Fruit fly (Drosophila melanogaster): ENCODE results near the gene CG7523.

Gene CG7523

DNA sequence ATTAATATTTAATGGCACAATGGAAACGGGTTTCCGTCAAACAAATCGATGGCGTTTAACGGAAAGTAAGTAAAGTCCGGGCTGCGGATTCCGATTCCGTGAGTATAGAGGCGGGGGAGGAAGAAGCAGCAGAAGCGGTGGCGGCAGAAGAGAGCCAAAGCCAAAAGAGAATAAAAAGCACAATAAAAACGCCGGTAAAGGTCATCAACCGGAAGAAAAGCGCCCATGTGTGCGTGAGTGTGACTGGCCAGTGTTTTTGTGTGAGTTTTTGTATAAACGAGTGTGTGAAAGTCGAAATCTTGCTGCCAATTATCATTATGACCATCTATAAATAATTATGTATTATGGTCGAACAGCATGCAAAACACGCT is 9.6 kb upstream of the CG7523 start (continued):
- TF ChIP-seq pho (GFP tag; optimal IDR thresholded peaks at IDR 0.05) (no peak), CG15269 (tag; optimal IDR thresholded peaks at IDR 0.05) (no peak), Scr (GFP tag; IDR thresholded peaks at IDR 0.05; ENCODE audit: partially characterized antibody) (0 out of 2 replicates have a peak, but pooled peaks have one; percentile 27), kay (GFP tag; optimal IDR thresholded peaks at IDR 0.05) (no peak), bab2 (GFP tag; optimal IDR thresholded peaks at IDR 0.05) (no peak), kah (GFP tag; optimal IDR thresholded peaks at IDR 0.05) (no peak)

- TF ChIP-seq pum (GFP tag; optimal IDR thresholded peaks at IDR 0.05) (no peak), CG10274 (GFP tag; optimal IDR thresholded peaks at IDR 0.05) (no peak), ato (GFP tag; IDR thresholded peaks at IDR 0.05; ENCODE audit: partially characterized antibody) (no peak), twi (tag; optimal IDR thresholded peaks at IDR 0.05) (no peak), CG1602 (GFP tag; optimal IDR thresholded peaks at IDR 0.05) (no peak), Antp (GFP tag; optimal IDR thresholded peaks at IDR 0.05) (no peak), CG5245 (GFP tag; optimal IDR thresholded peaks at IDR 0.05) (no peak), unpg (GFP tag; optimal IDR thresholded peaks at IDR 0.05) (peak; percentile 20), vfl (GFP tag; optimal IDR thresholded peaks at IDR 0.05) (no peak), CG8089 (GFP tag; optimal IDR thresholded peaks at IDR 0.05) (no peak), br (optimal IDR thresholded peaks at IDR 0.05) (no peak), zfh2 (GFP tag; optimal IDR thresholded peaks at IDR 0.05) (peak; percentile 23), unc-4 (GFP tag; IDR thresholded peaks at IDR 0.05; ENCODE audit: partially characterized antibody) (no peak), wdn (GFP tag; IDR thresholded peaks at IDR 0.05) (no peak), tup (GFP tag; optimal IDR thresholded peaks at IDR 0.05) (no peak), nmo (GFP tag; optimal IDR thresholded peaks at IDR 0.05) (peak; percentile 23), CG8281 (tag; optimal IDR thresholded peaks at IDR 0.05) (no peak), az2 (GFP tag; optimal IDR thresholded peaks at IDR 0.05) (no peak), CG12236 (GFP tag; optimal IDR thresholded peaks at IDR 0.05) (no peak), dan (GFP tag; IDR thresholded peaks at IDR 0.05) (no peak), CG1529 (GFP tag; optimal IDR thresholded peaks at IDR 0.05) (no peak), CG11456 (GFP tag; IDR thresholded peaks at IDR 0.05) (no peak), dmrt11E (tag; optimal IDR thresholded peaks at IDR 0.05) (peak; percentile 3), CG5953 (GFP tag; IDR thresholded peaks at IDR 0.05) (no peak), crol (GFP tag; IDR thresholded peaks at IDR 0.05) (no peak), CG9727 (GFP tag; optimal IDR thresholded peaks at IDR 0.05) (peak; percentile 35), CG7556 (GFP tag; optimal IDR thresholded peaks at IDR 0.05) (peak; percentile 17), bbx (GFP tag; IDR thresholded peaks at IDR 0.05; ENCODE audit: partially characterized antibody) (no peak), bsh (GFP tag; optimal IDR thresholded peaks at IDR 0.05) (peak; percentile 24 to 85), Adf1 (GFP tag; IDR thresholded peaks at IDR 0.05) (no peak), CG4617 (GFP tag; optimal IDR thresholded peaks at IDR 0.05; ENCODE audit: borderline replicate concordance) (no peak), CG2889 (GFP tag; IDR thresholded peaks at IDR 0.05) (no peak), CG12104 (GFP tag; optimal IDR thresholded peaks at IDR 0.05) (no peak), Drgx (GFP tag; IDR thresholded peaks at IDR 0.05) (peak; percentile 78; the same call in 1 of the 2 replicates), CG18599 (GFP tag; optimal IDR thresholded peaks at IDR 0.05) (peak; percentile 50), CG4360 (GFP tag; IDR thresholded peaks at IDR 0.05) (no peak), Deaf1 (tag; optimal IDR thresholded peaks at IDR 0.05) (no peak), Opbp (GFP tag; IDR thresholded peaks at IDR 0.05; ENCODE audit: partially characterized antibody) (no peak), Hr51 (GFP tag; optimal IDR thresholded peaks at IDR 0.05) (no peak), CG8359 (GFP tag; optimal IDR thresholded peaks at IDR 0.05; ENCODE audit: borderline replicate concordance) (no peak), gt (GFP tag; IDR thresholded peaks at IDR 0.05) (no peak), CG6765 (GFP tag; optimal IDR thresholded peaks at IDR 0.05) (no peak), E2f1 (GFP tag; IDR thresholded peaks at IDR 0.05) (no peak), yki (optimal IDR thresholded peaks at IDR 0.05) (no peak)
Observed at dm6 chr3R:17679368-17679997, 8.8 kb upstream of the CG7523 start.
